Fruit fly (Drosophila melanogaster): ENCODE data around the gene CG14864.

Gene CG14864

dm6 chr3R:15225279-15225730, 43.0 kb downstream of the CG14864 start, which contains the start of the genes CG31344 and Caf1-55 (continued):
- TF ChIP-seq Hsf (GFP tag; optimal IDR thresholded peaks at IDR 0.05), result peak; percentile 1
- peak; percentile 83 for TF ChIP-seq nerfin-2 (GFP tag; IDR thresholded peaks at IDR 0.05; ENCODE audit: partially characterized antibody)
- TF ChIP-seq CG14667 (GFP tag; IDR thresholded peaks at IDR 0.05), result no peak
- no peak for TF ChIP-seq sens-2 (GFP tag; IDR thresholded peaks at IDR 0.05)
- peak; percentile 78 for TF ChIP-seq CG3995 (GFP tag; optimal IDR thresholded peaks at IDR 0.05)
- TF ChIP-seq CG1832 (GFP tag; optimal IDR thresholded peaks at IDR 0.05), result no peak
- peak; percentile 89 for TF ChIP-seq HLH4C (GFP tag; IDR thresholded peaks at IDR 0.05; ENCODE audit: partially characterized antibody)
- no peak for TF ChIP-seq crol (GFP tag; IDR thresholded peaks at IDR 0.05)
- TF ChIP-seq az2 (GFP tag; optimal IDR thresholded peaks at IDR 0.05), result peak; percentile 14
- TF ChIP-seq B-H2 (GFP tag; optimal IDR thresholded peaks at IDR 0.05), result peak; percentile 28
- TF ChIP-seq CG10959 (GFP tag; IDR thresholded peaks at IDR 0.05), result no peak
- TF ChIP-seq MBD-R2 (GFP tag; IDR thresholded peaks at IDR 0.05), result peak; percentile 82
- peak; percentile 84 for TF ChIP-seq CG1603 (tag; optimal IDR thresholded peaks at IDR 0.05)
- TF ChIP-seq CG17186 (GFP tag; optimal IDR thresholded peaks at IDR 0.05), result peak; percentile 3
- TF ChIP-seq chinmo (GFP tag; IDR thresholded peaks at IDR 0.05; ENCODE audit: partially characterized antibody), result peak; percentile 93; the same call in 2 of the 4 replicates
- no peak for TF ChIP-seq H2.0 (GFP tag; IDR thresholded peaks at IDR 0.05)
- peak; percentile 26 for TF ChIP-seq CoRest (tag; optimal IDR thresholded peaks at IDR 0.05)
- peak; percentile 71 for TF ChIP-seq CHES-1-like (GFP tag; optimal IDR thresholded peaks at IDR 0.05)
- peak; percentile 86 for TF ChIP-seq Dll (GFP tag; IDR thresholded peaks at IDR 0.05; ENCODE audit: partially characterized antibody)
- TF ChIP-seq Med (GFP tag), result peak; percentile 74
- peak; percentile 81 for TF ChIP-seq BEAF-32 (GFP tag; optimal IDR thresholded peaks at IDR 0.05)
- 0 out of 2 replicates have a peak, but pooled peaks have one; percentile 18 for TF ChIP-seq Rfx (GFP tag; IDR thresholded peaks at IDR 0.05)
- TF ChIP-seq CG2116 (GFP tag; optimal IDR thresholded peaks at IDR 0.05), result peak; percentile 85
- TF ChIP-seq CG13775 (GFP tag; optimal IDR thresholded peaks at IDR 0.05), result no peak
- peak; percentile 54 for TF ChIP-seq CG12391 (tag; optimal IDR thresholded peaks at IDR 0.05)
- TF ChIP-seq CG17829 (tag; optimal IDR thresholded peaks at IDR 0.05), result peak; percentile 34
- TF ChIP-seq Dad (GFP tag; optimal IDR thresholded peaks at IDR 0.05), result no peak
- TF ChIP-seq sqz (GFP tag; optimal IDR thresholded peaks at IDR 0.05), result no peak
- no peak for TF ChIP-seq Hr78 (GFP tag; optimal IDR thresholded peaks at IDR 0.05)
- no peak for TF ChIP-seq wdn (GFP tag; IDR thresholded peaks at IDR 0.05)
- peak; percentile 39; the same call in 1 of the 2 replicates for TF ChIP-seq CG42726 (GFP tag; IDR thresholded peaks at IDR 0.05; ENCODE audit: partially characterized antibody)
- no peak for TF ChIP-seq luna (GFP tag; optimal IDR thresholded peaks at IDR 0.05)
- TF ChIP-seq pita (GFP tag; optimal IDR thresholded peaks at IDR 0.05), result no peak
- TF ChIP-seq gcm (GFP tag; optimal IDR thresholded peaks at IDR 0.05), result no peak
- TF ChIP-seq croc (GFP tag; conservative IDR thresholded peaks at IDR 0.05), result no peak
- peak; percentile 97 for TF ChIP-seq Sry-δ (GFP tag; optimal IDR thresholded peaks at IDR 0.05)
- peak; percentile 17 for TF ChIP-seq CG7786 (GFP tag; optimal IDR thresholded peaks at IDR 0.05)
- TF ChIP-seq CG16813 (GFP tag; IDR thresholded peaks at IDR 0.05; ENCODE audit: partially characterized antibody), result peak; percentile 71
- peak; percentile 35 for TF ChIP-seq zfh2 (GFP tag; optimal IDR thresholded peaks at IDR 0.05)
- peak; percentile 66 for TF ChIP-seq Abd-B (GFP tag; optimal IDR thresholded peaks at IDR 0.05)
- no peak for TF ChIP-seq Fer3 (tag; optimal IDR thresholded peaks at IDR 0.05)
- peak; percentile 65 for TF ChIP-seq CG2129 (GFP tag; IDR thresholded peaks at IDR 0.05; ENCODE audit: partially characterized antibody)
- no peak for TF ChIP-seq CG8359 (GFP tag; optimal IDR thresholded peaks at IDR 0.05; ENCODE audit: borderline replicate concordance)
- peak; percentile 42 for TF ChIP-seq CG2712 (tag; optimal IDR thresholded peaks at IDR 0.05)
- TF ChIP-seq sug (tag; optimal IDR thresholded peaks at IDR 0.05), result peak; percentile 56
- peak; percentile 28 for TF ChIP-seq Xbp1 (GFP tag; optimal IDR thresholded peaks at IDR 0.05)
- no peak for TF ChIP-seq CG18011 (GFP tag; optimal IDR thresholded peaks at IDR 0.05)
- no peak for TF ChIP-seq Dip3 (GFP tag; optimal IDR thresholded peaks at IDR 0.05)
- peak; percentile 55 for TF ChIP-seq lbe (GFP tag; optimal IDR thresholded peaks at IDR 0.05)

Data from whole organism, embryonic.